Fruit fly (Drosophila melanogaster) whole organism, prepupa: ENCODE results near the gene CG14354.

Experiments used
- CG16779 ChIP-seq: fragments of 200-800 bp; sonication (Bioruptor generic); optimal IDR thresholded peaks from 3 replicates; lab custom pipeline; 2017; ENCODE audit warnings: missing biosample characterization, mild to moderate bottlenecking, missing genetic modification characterization
- CG9139 ChIP-seq: fragments of 200-800 bp; sonication (Bioruptor generic); optimal IDR thresholded peaks from 3 replicates; lab custom pipeline; 2017; ENCODE audit warnings: missing biosample characterization, mild to moderate bottlenecking, missing genetic modification characterization
- Ets21C ChIP-seq: fragments of 200-800 bp; sonication (Bioruptor generic); optimal IDR thresholded peaks from 3 replicates; lab custom pipeline; 2016; ENCODE audit warnings: missing biosample characterization, missing genetic modification characterization
- Ets96B ChIP-seq: fragments of 200-800 bp; optimal IDR thresholded peaks from 2 replicates; lab custom pipeline; 2019; ENCODE audit warnings: missing biosample characterization, mild to moderate bottlenecking, missing genetic modification characterization, moderate library complexity
- Hr4 ChIP-seq: fragments of 200-800 bp; sonication (Bioruptor generic); optimal IDR thresholded peaks from 3 replicates; lab custom pipeline; 2016; ENCODE audit warnings: missing biosample characterization, missing genetic modification characterization
- OdsH ChIP-seq: fragments of 200-800 bp; sonication (Bioruptor generic); optimal IDR thresholded peaks from 3 replicates; lab custom pipeline; 2016; ENCODE audit warnings: missing biosample characterization, missing genetic modification characterization
- Smox ChIP-seq: fragments of 200-800 bp; sonication (Bioruptor generic); optimal IDR thresholded peaks from 3 replicates; lab custom pipeline; 2016; ENCODE audit warnings: missing biosample characterization, missing genetic modification characterization
- eg ChIP-seq: fragments of 200-800 bp; sonication (Bioruptor generic); IDR thresholded peaks from 3 replicates; pipeline ENCODE4 v1.3.6; 2022; ENCODE audit warnings: missing biosample characterization, missing genetic modification characterization
- fd85E ChIP-seq: fragments of 200-800 bp; sonication (Bioruptor generic); optimal IDR thresholded peaks from 3 replicates; lab custom pipeline; 2016; ENCODE audit warnings: missing biosample characterization, missing genetic modification characterization

dm6 chr3R:25831799-25832280 is 16.6 kb downstream of the CG14354 start, which contains the start of the genes Mst57Da and alpha4GT2:
- no peak for TF ChIP-seq CG16779
- no peak for TF ChIP-seq Smox
- TF ChIP-seq Ets21C (GFP tag; lab: Kevin White, UChicago) = no peak
- no peak for TF ChIP-seq CG9139
- TF ChIP-seq OdsH (GFP tag; lab: Kevin White, UChicago) = no peak
- TF ChIP-seq Ets96B (tag; lab: Kevin White, UChicago) = no peak
- TF ChIP-seq Hr4 = no peak
- TF ChIP-seq fd85E (GFP tag; lab: Kevin White, UChicago) = no peak
- TF ChIP-seq eg (GFP tag; lab: Robert Waterston, UW) = no peak
